Worm (Caenorhabditis elegans) whole organism, midembryonic: ENCODE data around the gene srbc-41.

Experiments used
- T22C8.4 ChIP-seq: fragments of 200-800 bp; sonication (Bioruptor generic); IDR thresholded peaks from 2 replicates; pipeline ENCODE4 v1.3.6; 2022; ENCODE audit warnings: missing genetic modification characterization, missing compliant biosample characterization
- cog-1 ChIP-seq: sonication (generic microtip); optimal IDR thresholded peaks from 2 replicates; lab custom pipeline; 2016; ENCODE audit warnings: missing genetic modification characterization, missing compliant biosample characterization
- med-1 ChIP-seq: sonication (generic microtip); optimal IDR thresholded peaks from 2 replicates; lab custom pipeline; 2017; ENCODE audit warnings: missing genetic modification characterization, mild to moderate bottlenecking, missing compliant biosample characterization, antibody characterized with exemption, missing genetic modification reagents; ENCODE audit not compliant: insufficient read depth
- ztf-23 ChIP-seq: fragments of 200-800 bp; sonication (Bioruptor generic); IDR thresholded peaks from 2 replicates; pipeline ENCODE4 v1.3.6; 2022; ENCODE audit warnings: missing genetic modification reagents, missing genetic modification characterization, missing compliant biosample characterization

ce11 chrV:1618760-1619159 lies 4.1 kb upstream of the srbc-41 start, which contains the start of gene nhr-179:
- TF ChIP-seq cog-1 (tag; lab: Kevin White, UChicago) (no peak), ztf-23 (GFP tag; lab: Robert Waterston, UW) (no peak), T22C8.4 (no peak), med-1 (GFP tag; lab: Kevin White, UChicago) (no peak)
